ENCODE assay signal across 3 worm cellular contexts in the genomic region with DNA sequence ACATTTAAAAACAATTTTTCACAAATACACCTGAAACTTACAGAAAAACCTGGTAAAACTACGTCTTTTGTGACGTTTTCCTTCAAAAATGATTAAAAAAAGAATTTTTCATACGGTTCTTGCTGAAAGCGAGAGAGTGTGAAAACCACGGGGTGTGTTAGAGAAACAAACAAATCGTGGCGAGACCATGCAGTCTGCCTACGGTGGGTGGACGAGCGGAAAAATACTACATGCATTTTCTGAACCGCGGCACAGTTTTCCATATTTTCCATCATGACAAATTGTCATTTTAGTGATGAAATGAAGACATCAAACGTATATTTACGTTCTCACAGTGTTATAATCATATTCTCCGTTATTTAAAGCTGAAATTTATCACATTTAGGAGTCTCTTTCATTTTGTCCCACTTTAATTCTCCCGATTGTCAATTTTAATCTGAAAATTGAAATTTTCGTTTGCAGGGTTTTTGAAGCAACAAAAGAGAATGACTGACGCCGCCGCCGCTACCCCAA.
TF ChIP-seq lines count a peak whose summit lies in the region.

F10G7.9 (minus strand) TSS at position 127 of the 513 bp plus-strand sequence.
tsn-1 (plus strand) TSS at position 463 of the 513 bp plus-strand sequence.

TF ChIP-seq in whole organism, L1 larva, 84 proteins besides CTCF, POLR2A, EP300 and RAD21 (continued from another document):
- TF ChIP-seq lin-15B (tag; optimal IDR thresholded peaks at IDR 0.05; lab: Kevin White, UChicago): peak; percentile 46
- peak; percentile 93 to 98 for TF ChIP-seq lsy-2 (tag; optimal IDR thresholded peaks at IDR 0.05; lab: Kevin White, UChicago)
- TF ChIP-seq fkh-8 (tag; optimal IDR thresholded peaks at IDR 0.05; lab: Kevin White, UChicago): no peak
- TF ChIP-seq nhr-90 (tag; optimal IDR thresholded peaks at IDR 0.05; lab: Kevin White, UChicago; ENCODE audit: poor library complexity): peak; percentile 2
- no peak for TF ChIP-seq unc-98 (GFP tag; IDR thresholded peaks at IDR 0.05; lab: Robert Waterston, UW)
- TF ChIP-seq ceh-90 (tag; optimal IDR thresholded peaks at IDR 0.05; lab: Kevin White, UChicago): no peak
- TF ChIP-seq nhr-19 (GFP tag; conservative IDR thresholded peaks at IDR 0.05; lab: Robert Waterston, UW): peak; percentile 44; the same call in 1 of the 2 replicates
- no peak for TF ChIP-seq ces-1 (GFP tag; optimal IDR thresholded peaks at IDR 0.05; lab: Kevin White, UChicago)
- TF ChIP-seq lin-13 (GFP tag; optimal IDR thresholded peaks at IDR 0.05; lab: Kevin White, UChicago): peak; percentile 50
- no peak for TF ChIP-seq lin-39 (tag; optimal IDR thresholded peaks at IDR 0.05; lab: Kevin White, UChicago)
- peak; percentile 45 for TF ChIP-seq tbx-2 (tag; optimal IDR thresholded peaks at IDR 0.05; lab: Kevin White, UChicago)
- no peak for TF ChIP-seq unc-62 (GFP tag; optimal IDR thresholded peaks at IDR 0.05; lab: Kevin White, UChicago)
- no peak for TF ChIP-seq zip-4 (GFP tag; optimal IDR thresholded peaks at IDR 0.05; lab: Kevin White, UChicago)
- no peak for TF ChIP-seq nhr-28 (tag; optimal IDR thresholded peaks at IDR 0.05; lab: Kevin White, UChicago)
- TF ChIP-seq ceh-82 (tag; optimal IDR thresholded peaks at IDR 0.05; lab: Kevin White, UChicago): peak; percentile 21 to 62 (median 38)
- no peak for TF ChIP-seq ztf-4 (tag; optimal IDR thresholded peaks at IDR 0.05; lab: Kevin White, UChicago)
- no peak for TF ChIP-seq sup-37 (GFP tag; optimal IDR thresholded peaks at IDR 0.05; lab: Kevin White, UChicago)
- no peak for TF ChIP-seq fkh-4 (tag; optimal IDR thresholded peaks at IDR 0.05; lab: Kevin White, UChicago; ENCODE audit: borderline replicate concordance)
- TF ChIP-seq dsc-1 (tag; optimal IDR thresholded peaks at IDR 0.05; lab: Kevin White, UChicago): no peak
- peak; percentile 68 for TF ChIP-seq snu-23 (GFP tag; optimal IDR thresholded peaks at IDR 0.05; lab: Kevin White, UChicago)
- no peak for TF ChIP-seq pqm-1 (tag; optimal IDR thresholded peaks at IDR 0.05; lab: Kevin White, UChicago)
- TF ChIP-seq pag-3 (tag; optimal IDR thresholded peaks at IDR 0.05; lab: Kevin White, UChicago; ENCODE audit: borderline replicate concordance, insufficient read depth): no peak
- no peak for TF ChIP-seq fos-1 (tag; optimal IDR thresholded peaks at IDR 0.05; lab: Kevin White, UChicago)
- TF ChIP-seq zag-1 (tag; optimal IDR thresholded peaks at IDR 0.05; lab: Kevin White, UChicago): no peak
- no peak for TF ChIP-seq hpl-2 (GFP tag; optimal IDR thresholded peaks at IDR 0.05; lab: Kevin White, UChicago)
- TF ChIP-seq F16B12.6 (tag; optimal IDR thresholded peaks at IDR 0.05; lab: Kevin White, UChicago): peak; percentile 41
- no peak for TF ChIP-seq ceh-88 (GFP tag; IDR thresholded peaks at IDR 0.05; lab: Robert Waterston, UW)
- TF ChIP-seq unc-30 (tag; optimal IDR thresholded peaks at IDR 0.05; lab: Kevin White, UChicago): no peak
- peak; percentile 69 for TF ChIP-seq rnt-1 (tag; optimal IDR thresholded peaks at IDR 0.05; lab: Kevin White, UChicago)
- TF ChIP-seq sptf-1 (tag; optimal IDR thresholded peaks at IDR 0.05; lab: Kevin White, UChicago): no peak
- TF ChIP-seq nhr-71 (tag; optimal IDR thresholded peaks at IDR 0.05; lab: Kevin White, UChicago): peak; percentile 71
- TF ChIP-seq Y116A8C.19 (tag; optimal IDR thresholded peaks at IDR 0.05; lab: Kevin White, UChicago; ENCODE audit: borderline replicate concordance): no peak
- TF ChIP-seq mdl-1 (tag; optimal IDR thresholded peaks at IDR 0.05; lab: Kevin White, UChicago): peak in 1 of 2 experiments; percentile 59
- TF ChIP-seq elt-3 (tag; optimal IDR thresholded peaks at IDR 0.05; lab: Kevin White, UChicago): no peak
TF ChIP-seq in whole organism, L1 larva: peak in this region for 27.

TF ChIP-seq in whole organism, L4 larva, 104 proteins besides CTCF, POLR2A, EP300 and RAD21 (continued from another document):
- TF ChIP-seq mep-1 (tag; optimal IDR thresholded peaks at IDR 0.05; lab: Kevin White, UChicago): peak; percentile 63
- no peak for TF ChIP-seq ceh-28 (tag; optimal IDR thresholded peaks at IDR 0.05; lab: Kevin White, UChicago)
- no peak for TF ChIP-seq ceh-20 (GFP tag; IDR thresholded peaks at IDR 0.05; lab: Robert Waterston, UW)
- no peak for TF ChIP-seq nhr-10 (tag; optimal IDR thresholded peaks at IDR 0.05; lab: Kevin White, UChicago)
- peak; percentile 46 for TF ChIP-seq nhr-25 (tag; optimal IDR thresholded peaks at IDR 0.05; lab: Kevin White, UChicago; ENCODE audit: borderline replicate concordance, insufficient read depth)
- peak; percentile 0 for TF ChIP-seq rbr-2 (tag; optimal IDR thresholded peaks at IDR 0.05; lab: Kevin White, UChicago)
- TF ChIP-seq nhr-111 (GFP tag; optimal IDR thresholded peaks at IDR 0.05; lab: Kevin White, UChicago): no peak
- TF ChIP-seq lin-29 (GFP tag; IDR thresholded peaks at IDR 0.05; lab: Robert Waterston, UW): no peak
- TF ChIP-seq attf-4 (tag; optimal IDR thresholded peaks at IDR 0.05; lab: Kevin White, UChicago): no peak
- TF ChIP-seq daf-8 (GFP tag; IDR thresholded peaks at IDR 0.05; lab: Robert Waterston, UW): no peak
- TF ChIP-seq F37D6.2 (tag; optimal IDR thresholded peaks at IDR 0.05; lab: Kevin White, UChicago): no peak
- peak in 1 of 2 experiments; percentile 24 for TF ChIP-seq mdl-1 (tag; optimal IDR thresholded peaks at IDR 0.05; lab: Kevin White, UChicago)
- TF ChIP-seq nhr-28 (tag; optimal IDR thresholded peaks at IDR 0.05; lab: Kevin White, UChicago): peak; percentile 47
- TF ChIP-seq madf-9 (GFP tag; conservative IDR thresholded peaks at IDR 0.05; lab: Robert Waterston, UW): no peak
- TF ChIP-seq T20F7.1 (GFP tag; optimal IDR thresholded peaks at IDR 0.05; lab: Kevin White, UChicago): no peak
- TF ChIP-seq hlh-30 (tag; optimal IDR thresholded peaks at IDR 0.05; lab: Kevin White, UChicago; ENCODE audit: insufficient read depth): peak; percentile 73
- TF ChIP-seq fos-1 (tag; optimal IDR thresholded peaks at IDR 0.05; lab: Kevin White, UChicago): no peak
- TF ChIP-seq pqm-1 (tag; optimal IDR thresholded peaks at IDR 0.05; lab: Kevin White, UChicago): peak; percentile 51
- no peak for TF ChIP-seq zag-1 (tag; optimal IDR thresholded peaks at IDR 0.05; lab: Kevin White, UChicago)
- no peak for TF ChIP-seq D1046.2 (GFP tag; IDR thresholded peaks at IDR 0.05; lab: Robert Waterston, UW)
- no peak for TF ChIP-seq ceh-44 (GFP tag; IDR thresholded peaks at IDR 0.05; lab: Robert Waterston, UW)
- no peak for TF ChIP-seq Y75B8A.6 (GFP tag; IDR thresholded peaks at IDR 0.05; lab: Robert Waterston, UW)
- TF ChIP-seq duxl-1 (tag; optimal IDR thresholded peaks at IDR 0.05; lab: Kevin White, UChicago; ENCODE audit: poor library complexity): peak; percentile 11
- no peak for TF ChIP-seq gei-8 (GFP tag; optimal IDR thresholded peaks at IDR 0.05; lab: Kevin White, UChicago)
- no peak for TF ChIP-seq saeg-2 (GFP tag; IDR thresholded peaks at IDR 0.05; lab: Robert Waterston, UW)
- no peak for TF ChIP-seq tag-97 (GFP tag; IDR thresholded peaks at IDR 0.05; lab: Robert Waterston, UW)
- TF ChIP-seq skn-1 (tag; optimal IDR thresholded peaks at IDR 0.05; lab: Kevin White, UChicago): no peak
- no peak for TF ChIP-seq daf-16 (GFP tag; optimal IDR thresholded peaks at IDR 0.05; lab: Kevin White, UChicago)
- TF ChIP-seq daf-16 (tag; optimal IDR thresholded peaks at IDR 0.05; lab: Kevin White, UChicago): peak; percentile 21
- no peak for TF ChIP-seq mdt-29 (GFP tag; IDR thresholded peaks at IDR 0.05; lab: Robert Waterston, UW)
- TF ChIP-seq ZK337.2 (GFP tag; IDR thresholded peaks at IDR 0.05; lab: Robert Waterston, UW): no peak
- no peak for TF ChIP-seq arid-1 (GFP tag; conservative IDR thresholded peaks at IDR 0.05; lab: Robert Waterston, UW)
- TF ChIP-seq unc-62 (GFP tag; optimal IDR thresholded peaks at IDR 0.05 in 1 of 2; lab: Kevin White, UChicago): no peak
- no peak for TF ChIP-seq unc-62 (tag; optimal IDR thresholded peaks at IDR 0.05; lab: Kevin White, UChicago)
- TF ChIP-seq egl-43 (GFP tag; IDR thresholded peaks at IDR 0.05; lab: Robert Waterston, UW): no peak
- TF ChIP-seq pha-4 (GFP tag; IDR thresholded peaks at IDR 0.05; lab: Robert Waterston, UW): no peak
- peak; percentile 23 for TF ChIP-seq pha-4 (tag; optimal IDR thresholded peaks at IDR 0.05; lab: Kevin White, UChicago)
- TF ChIP-seq nhr-11 (tag; optimal IDR thresholded peaks at IDR 0.05; lab: Kevin White, UChicago): peak; percentile 5
- no peak for TF ChIP-seq lin-39 (tag; optimal IDR thresholded peaks at IDR 0.05; lab: Kevin White, UChicago)
- TF ChIP-seq hif-1 (tag; optimal IDR thresholded peaks at IDR 0.05; lab: Kevin White, UChicago): peak in 1 of 2 experiments; percentile 11
- no peak for TF ChIP-seq spr-3 (GFP tag; optimal IDR thresholded peaks at IDR 0.05; lab: Kevin White, UChicago)
- TF ChIP-seq Y48G9A.11 (GFP tag; IDR thresholded peaks at IDR 0.05; lab: Robert Waterston, UW): peak; percentile 18; the same call in 1 of the 2 replicates
TF ChIP-seq in whole organism, L4 larva: peak in this region for 29.

TF ChIP-seq in whole organism, young adult, 124 proteins besides CTCF, POLR2A, EP300 and RAD21 (continued from another document):
- TF ChIP-seq lir-1 (GFP tag; conservative IDR thresholded peaks at IDR 0.05; lab: Robert Waterston, UW) (no peak), tbp1 (GFP tag; optimal IDR thresholded peaks at IDR 0.05; lab: Kevin White, UChicago) (peak; percentile 30), ceh-40 (GFP tag; IDR thresholded peaks at IDR 0.05; lab: Robert Waterston, UW) (no peak), snpc-1.3 (tag; optimal IDR thresholded peaks at IDR 0.05; lab: Kevin White, UChicago; ENCODE audit: insufficient read depth) (peak; percentile 47), rpc-1 (optimal IDR thresholded peaks at IDR 0.05; lab: Kevin White, UChicago) (no peak), rpc-1 (tag; optimal IDR thresholded peaks at IDR 0.05; lab: Kevin White, UChicago) (no peak), B0019.2 (GFP tag; conservative IDR thresholded peaks at IDR 0.05; lab: Robert Waterston, UW) (no peak), ceh-91 (GFP tag; IDR thresholded peaks at IDR 0.05; lab: Robert Waterston, UW) (0 out of 2 replicates have a peak, but pooled peaks have one; percentile 33), ZK185.1 (tag; optimal IDR thresholded peaks at IDR 0.05; lab: Kevin White, UChicago; ENCODE audit: poor library complexity, severe bottlenecking) (peak; percentile 16), hsf-1 (GFP tag; IDR thresholded peaks at IDR 0.05; lab: Robert Waterston, UW) (no peak), mcd-1 (GFP tag; IDR thresholded peaks at IDR 0.05; lab: Robert Waterston, UW) (peak; percentile 71), xnd-1 (tag; optimal IDR thresholded peaks at IDR 0.05; lab: Kevin White, UChicago) (peak; percentile 12)
